Worm (Caenorhabditis elegans) whole organism, late embryonic: Measurements from ENCODE around the gene rilp-1.
A peak's percentile ranks its signal among the peaks of the same experiment; 100 is the strongest.

ENCODE experiments used
- K09A11.1 ChIP-seq: sonication (generic microtip); optimal IDR thresholded peaks from 2 replicates; lab custom pipeline; 2017; ENCODE audit warnings: antibody characterized with exemption, mild to moderate bottlenecking, missing genetic modification characterization, missing compliant biosample characterization; ENCODE audit not compliant: insufficient read depth
- ahr-1 ChIP-seq: sonication (generic microtip); optimal IDR thresholded peaks from 2 replicates; lab custom pipeline; 2016; ENCODE audit warnings: missing genetic modification characterization, missing compliant biosample characterization
- ceh-18 ChIP-seq: sonication (generic microtip); optimal IDR thresholded peaks from 2 replicates; lab custom pipeline; 2016; ENCODE audit warnings: missing genetic modification characterization, missing compliant biosample characterization
- ceh-31 ChIP-seq: sonication (generic microtip); optimal IDR thresholded peaks from 2 replicates; lab custom pipeline; 2016; ENCODE audit warnings: missing genetic modification characterization, missing compliant biosample characterization
- ceh-34 ChIP-seq: sonication (generic microtip); optimal IDR thresholded peaks from 2 replicates; lab custom pipeline; 2016; ENCODE audit warnings: mild to moderate bottlenecking, missing genetic modification characterization, missing compliant biosample characterization
- ceh-48 ChIP-seq: sonication (generic microtip); optimal IDR thresholded peaks from 2 replicates; lab custom pipeline; 2016; ENCODE audit warnings: missing genetic modification characterization, inconsistent platforms, missing compliant biosample characterization
- ceh-9 ChIP-seq: sonication (generic microtip); optimal IDR thresholded peaks from 2 replicates; lab custom pipeline; 2016; ENCODE audit warnings: mild to moderate bottlenecking, missing genetic modification characterization, inconsistent platforms, missing compliant biosample characterization
- elt-2 ChIP-seq: sonication (generic microtip); optimal IDR thresholded peaks from 2 replicates; lab custom pipeline; 2016; ENCODE audit warnings: missing genetic modification reagents, missing genetic modification characterization, missing compliant biosample characterization
- elt-4 ChIP-seq: sonication (generic microtip); optimal IDR thresholded peaks from 2 replicates; lab custom pipeline; 2016; ENCODE audit warnings: missing genetic modification characterization, missing compliant biosample characterization
- eyg-1 ChIP-seq: sonication (generic microtip); optimal IDR thresholded peaks from 2 replicates; lab custom pipeline; 2016; ENCODE audit warnings: missing genotype, missing genetic modification characterization, missing compliant biosample characterization
- fkh-6 ChIP-seq: sonication (generic microtip); optimal IDR thresholded peaks from 2 replicates; lab custom pipeline; 2016; ENCODE audit warnings: missing genetic modification characterization, missing compliant biosample characterization
- gmeb-2 ChIP-seq: sonication (generic microtip); optimal IDR thresholded peaks from 2 replicates; lab custom pipeline; 2016; ENCODE audit warnings: missing genetic modification characterization, inconsistent platforms, missing compliant biosample characterization
- madf-2 ChIP-seq: sonication (generic microtip); optimal IDR thresholded peaks from 2 replicates; lab custom pipeline; 2017; ENCODE audit warnings: missing genetic modification characterization, missing compliant biosample characterization
- mec-3 ChIP-seq: sonication (generic microtip); optimal IDR thresholded peaks from 2 replicates; lab custom pipeline; 2016; ENCODE audit warnings: borderline replicate concordance, missing genetic modification characterization, missing compliant biosample characterization
- nfya-1 ChIP-seq: sonication (generic microtip); optimal IDR thresholded peaks from 2 replicates; lab custom pipeline; 2017; ENCODE audit warnings: missing genetic modification characterization, mild to moderate bottlenecking, missing compliant biosample characterization, antibody characterized with exemption, moderate library complexity
- npax-4 ChIP-seq: sonication (generic microtip); optimal IDR thresholded peaks from 2 replicates; lab custom pipeline; 2016; ENCODE audit warnings: missing genetic modification characterization, missing compliant biosample characterization
- pag-3 ChIP-seq: sonication (generic microtip); optimal IDR thresholded peaks from 2 replicates; lab custom pipeline; 2016; ENCODE audit warnings: missing compliant biosample characterization, missing genetic modification characterization, borderline replicate concordance
- pax-1 ChIP-seq: fragments of 150-350 bp; optimal IDR thresholded peaks from 2 replicates; lab custom pipeline; 2014; ENCODE audit warnings: missing biosample characterization, missing genetic modification characterization
- ref-2 ChIP-seq: sonication (generic microtip); optimal IDR thresholded peaks from 2 replicates; lab custom pipeline; 2016; ENCODE audit warnings: missing genetic modification characterization, missing compliant biosample characterization
- tbx-2 ChIP-seq: sonication (generic microtip); optimal IDR thresholded peaks from 2 replicates; lab custom pipeline; 2016; ENCODE audit warnings: missing genetic modification characterization, missing compliant biosample characterization
- unc-3 ChIP-seq, 2 experiments: fragments of 200-800 bp in 1 of 2; sonication (Bioruptor generic) in 1 of 2; sonication (generic microtip) in 1 of 2; conservative IDR thresholded peaks in 1 of 2; optimal IDR thresholded peaks in 1 of 2; 2 replicates each; pipeline versions ENCODE4 v1.3.6 to Lab custom; 2016 to 2022; ENCODE audit warnings: missing compliant biosample characterization in 2 of 2, missing genetic modification characterization in 2 of 2, missing genetic modification reagents in 1 of 2
- unc-42 ChIP-seq: sonication (generic microtip); optimal IDR thresholded peaks from 2 replicates; lab custom pipeline; 2016; ENCODE audit warnings: missing genotype, missing genetic modification characterization, missing compliant biosample characterization
- unc-55 ChIP-seq: sonication (generic microtip); optimal IDR thresholded peaks from 2 replicates; lab custom pipeline; 2017; ENCODE audit warnings: missing biosample characterization, missing genetic modification reagents, missing genetic modification characterization

rilp-1 gene

ce11 chrIII:3674149-3674548 lies 38.2 kb downstream of the rilp-1 start:
- TF ChIP-seq madf-2 (no peak), ceh-9 (tag; lab: Kevin White, UChicago) (no peak), gmeb-2 (no peak), mec-3 (tag; lab: Kevin White, UChicago) (no peak), elt-2 (peak; percentile 89)

ce11 chrIII:3675480-3675879 lies 39.5 kb downstream of the rilp-1 start:
- no peak for TF ChIP-seq ahr-1 (tag; lab: Kevin White, UChicago)
- TF ChIP-seq ceh-31 (tag; lab: Kevin White, UChicago) = peak; percentile 14

- TF ChIP-seq ceh-31 (tag; lab: Kevin White, UChicago) (peak; percentile 63), pax-1 (peak; percentile 48), npax-4 (tag; lab: Kevin White, UChicago) (no peak), tbx-2 (tag; lab: Kevin White, UChicago) (peak; percentile 38), nfya-1 (tag; lab: Kevin White, UChicago) (peak; percentile 71), ceh-48 (tag; lab: Kevin White, UChicago) (peak; percentile 85), ref-2 (tag; lab: Kevin White, UChicago) (peak; percentile 28), unc-55 (GFP tag; lab: Kevin White, UChicago) (peak; percentile 61), eyg-1 (tag; lab: Kevin White, UChicago) (no peak), ceh-34 (tag; lab: Kevin White, UChicago) (peak; percentile 64), fkh-6 (tag; lab: Kevin White, UChicago) (no peak), ceh-18 (tag; lab: Kevin White, UChicago) (peak; percentile 8), unc-42 (tag; lab: Kevin White, UChicago) (peak; percentile 29)
Measured at ce11 chrIII:3677378-3677777, 41.4 kb downstream of the rilp-1 start.

- TF ChIP-seq unc-42 (tag; lab: Kevin White, UChicago) = peak; percentile 49
- TF ChIP-seq pag-3 = no peak
- TF ChIP-seq unc-3 (GFP tag; conservative IDR thresholded peaks at IDR 0.05; lab: Robert Waterston, UW) = no peak
- no peak for TF ChIP-seq unc-3 (tag; optimal IDR thresholded peaks at IDR 0.05; lab: Kevin White, UChicago)
- peak; percentile 0 for TF ChIP-seq unc-55 (GFP tag; lab: Kevin White, UChicago)
Measured at ce11 chrIII:3679083-3679482, 43.1 kb downstream of the rilp-1 start.

ce11 chrIII:3681351-3681938 lies 45.5 kb downstream of the rilp-1 start:
- TF ChIP-seq ceh-31 (tag; lab: Kevin White, UChicago) = peak; percentile 10
- no peak for TF ChIP-seq ceh-18 (tag; lab: Kevin White, UChicago)

- TF ChIP-seq nfya-1 (tag; lab: Kevin White, UChicago) (peak; percentile 89), K09A11.1 (no peak)
Measured at ce11 chrIII:3682869-3683403, 47.0 kb downstream of the rilp-1 start.

ce11 chrIII:3692516-3692915 lies 56.6 kb downstream of the rilp-1 start:
- TF ChIP-seq elt-4 (tag; lab: Kevin White, UChicago) = no peak
- peak; percentile 6 for TF ChIP-seq unc-42 (tag; lab: Kevin White, UChicago)
